Worm (Caenorhabditis elegans) whole organism, mixed stage, embryonic: ENCODE measurements around the gene zipt-2.1.

Experiments
- blmp-1 ChIP-seq: fragments of 150-350 bp; optimal IDR thresholded peaks from 2 replicates; lab custom pipeline; 2014; ENCODE audit warnings: missing biosample characterization, missing genetic modification characterization
- ceh-39 ChIP-seq: fragments of 150-350 bp; optimal IDR thresholded peaks from 2 replicates; lab custom pipeline; 2014; ENCODE audit warnings: missing biosample characterization, missing genetic modification characterization
- elt-3 ChIP-seq: fragments of 150-350 bp; optimal IDR thresholded peaks from 2 replicates; lab custom pipeline; 2014; ENCODE audit warnings: missing biosample characterization, missing genetic modification characterization
- lin-13 ChIP-seq: fragments of 150-350 bp; optimal IDR thresholded peaks from 2 replicates; lab custom pipeline; 2014; ENCODE audit warnings: missing biosample characterization, missing genetic modification characterization
- mab-5 ChIP-seq: fragments of 150-350 bp; optimal IDR thresholded peaks from 2 replicates; lab custom pipeline; 2014; ENCODE audit warnings: missing biosample characterization, missing genetic modification characterization
- mls-2 ChIP-seq: sonication (generic microtip); optimal IDR thresholded peaks from 2 replicates; lab custom pipeline; 2016; ENCODE audit warnings: mild to moderate bottlenecking, missing genetic modification characterization, moderate library complexity, missing compliant biosample characterization
- pha-4 ChIP-seq: fragments of 150-350 bp; optimal IDR thresholded peaks from 2 replicates; lab custom pipeline; 2018; ENCODE audit warnings: missing biosample characterization, missing genetic modification reagents, missing genetic modification characterization
- unc-39 ChIP-seq: fragments of 150-350 bp; optimal IDR thresholded peaks from 2 replicates; lab custom pipeline; 2014; ENCODE audit warnings: missing biosample characterization, missing genetic modification characterization
- ztf-11 ChIP-seq: fragments of 150-350 bp; optimal IDR thresholded peaks from 2 replicates; lab custom pipeline; 2014; ENCODE audit warnings: missing biosample characterization, missing genetic modification characterization

DNA sequence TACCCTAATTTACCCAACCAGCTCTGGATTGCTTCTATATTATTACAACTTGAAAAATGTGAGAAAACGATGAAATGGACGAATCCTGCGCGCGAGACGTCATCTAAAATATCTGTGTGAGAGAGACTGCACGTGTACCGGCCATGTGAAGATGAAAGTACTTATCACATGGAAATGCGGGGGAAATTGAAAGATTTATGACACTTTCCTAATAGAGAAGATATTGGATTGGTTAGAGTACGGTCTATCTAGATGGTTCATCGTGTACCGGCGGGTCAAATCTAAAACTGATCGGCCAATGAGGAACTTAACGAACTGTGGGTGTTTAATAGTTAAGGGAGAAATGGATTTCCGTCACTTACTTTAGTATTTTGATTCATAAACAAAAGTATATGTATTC is 17.4 kb upstream of the zipt-2.1 start:
- TF ChIP-seq mls-2 (tag; lab: Kevin White, UChicago) (no peak), unc-39 (no peak), elt-3 (tag; lab: Kevin White, UChicago) (no peak), mab-5 (tag; lab: Kevin White, UChicago) (no peak), ztf-11 (tag; lab: Kevin White, UChicago) (no peak), ceh-39 (tag; lab: Kevin White, UChicago) (no peak), blmp-1 (tag; lab: Kevin White, UChicago) (no peak), pha-4 (tag; lab: Kevin White, UChicago) (no peak), lin-13 (tag; lab: Kevin White, UChicago) (no peak)
